Worm (Caenorhabditis elegans): Measurements from ENCODE around the gene natc-2.

natc-2 gene

ce11 chrV:5318349-5318748, 44.5 kb downstream of the natc-2 start:
- no peak for TF ChIP-seq T22C8.4 (GFP tag; IDR thresholded peaks at IDR 0.05)
- no peak for TF ChIP-seq klf-2 (GFP tag; conservative IDR thresholded peaks at IDR 0.05)
- TF ChIP-seq ztf-29 (GFP tag; IDR thresholded peaks at IDR 0.05), result no peak

ce11 chrV:5319477-5319876, 45.6 kb downstream of the natc-2 start, which contains the start of gene ceh-34:
Gene ceh-34 (minus strand): TSS chrV:5319577.
- no peak for TF ChIP-seq med-1 (GFP tag; optimal IDR thresholded peaks at IDR 0.05; ENCODE audit: insufficient read depth)
- TF ChIP-seq T22C8.4 (GFP tag; IDR thresholded peaks at IDR 0.05), result no peak
- no peak for TF ChIP-seq klf-2 (GFP tag; conservative IDR thresholded peaks at IDR 0.05)
- no peak for TF ChIP-seq cog-1 (tag; optimal IDR thresholded peaks at IDR 0.05)
- no peak for TF ChIP-seq ztf-23 (GFP tag; IDR thresholded peaks at IDR 0.05)
- no peak for TF ChIP-seq ztf-29 (GFP tag; IDR thresholded peaks at IDR 0.05)
- no peak for TF ChIP-seq tab-1 (GFP tag; IDR thresholded peaks at IDR 0.05)
- TF ChIP-seq flt-1 (GFP tag; IDR thresholded peaks at IDR 0.05), result no peak
- TF ChIP-seq ref-1 (GFP tag; conservative IDR thresholded peaks at IDR 0.05), result no peak

ce11 chrV:5322815-5323214, 48.9 kb downstream of the natc-2 start:
- no peak for TF ChIP-seq ztf-29 (GFP tag; IDR thresholded peaks at IDR 0.05)
- no peak for TF ChIP-seq ref-1 (GFP tag; conservative IDR thresholded peaks at IDR 0.05)
- TF ChIP-seq ztf-23 (GFP tag; IDR thresholded peaks at IDR 0.05), result no peak
- TF ChIP-seq cog-1 (tag; optimal IDR thresholded peaks at IDR 0.05), result no peak
- TF ChIP-seq flt-1 (GFP tag; IDR thresholded peaks at IDR 0.05), result no peak
- TF ChIP-seq klf-2 (GFP tag; conservative IDR thresholded peaks at IDR 0.05), result no peak
- TF ChIP-seq tab-1 (GFP tag; IDR thresholded peaks at IDR 0.05), result no peak
- no peak for TF ChIP-seq med-1 (GFP tag; optimal IDR thresholded peaks at IDR 0.05; ENCODE audit: insufficient read depth)
- no peak for TF ChIP-seq T22C8.4 (GFP tag; IDR thresholded peaks at IDR 0.05)

- TF ChIP-seq tab-1 (GFP tag; IDR thresholded peaks at IDR 0.05) (no peak), ztf-29 (GFP tag; IDR thresholded peaks at IDR 0.05) (no peak), ref-1 (GFP tag; conservative IDR thresholded peaks at IDR 0.05) (no peak), ztf-23 (GFP tag; IDR thresholded peaks at IDR 0.05) (no peak), flt-1 (GFP tag; IDR thresholded peaks at IDR 0.05) (no peak), med-1 (GFP tag; optimal IDR thresholded peaks at IDR 0.05; ENCODE audit: insufficient read depth) (no peak), cog-1 (tag; optimal IDR thresholded peaks at IDR 0.05) (no peak), klf-2 (GFP tag; conservative IDR thresholded peaks at IDR 0.05) (no peak), T22C8.4 (GFP tag; IDR thresholded peaks at IDR 0.05) (no peak)
Measured at ce11 chrV:5324566-5324965, 50.7 kb downstream of the natc-2 start, which contains the start of gene ceh-33. Gene ceh-33 (minus strand): TSS chrV:5324666.

Measured in whole organism, midembryonic.